Fruit fly (Drosophila melanogaster) whole organism: ENCODE data around the gene pyd.

ENCODE experiments used
- CG8478 ChIP-seq: fragments of >200 bp; optimal IDR thresholded peaks from 2 replicates; lab custom pipeline; 2018; ENCODE audit warnings: inconsistent platforms
- EcR ChIP-seq, 2 experiments: fragments of >200 bp; optimal IDR thresholded peaks; 2 replicates each; lab custom pipeline; 2017; ENCODE audit warnings: missing biosample characterization in 2 of 2, missing genetic modification characterization in 2 of 2, missing genetic modification reagents in 2 of 2
- pan ChIP-seq: fragments of >200 bp; optimal IDR thresholded peaks from 2 replicates; lab custom pipeline; 2017
- psq ChIP-seq: fragments of >200 bp; optimal IDR thresholded peaks from 2 replicates; lab custom pipeline; 2017
- usp ChIP-seq: fragments of >200 bp; optimal IDR thresholded peaks from 2 replicates; lab custom pipeline; 2017; ENCODE audit warnings: missing biosample characterization, missing genetic modification characterization, mixed read lengths

DNA sequence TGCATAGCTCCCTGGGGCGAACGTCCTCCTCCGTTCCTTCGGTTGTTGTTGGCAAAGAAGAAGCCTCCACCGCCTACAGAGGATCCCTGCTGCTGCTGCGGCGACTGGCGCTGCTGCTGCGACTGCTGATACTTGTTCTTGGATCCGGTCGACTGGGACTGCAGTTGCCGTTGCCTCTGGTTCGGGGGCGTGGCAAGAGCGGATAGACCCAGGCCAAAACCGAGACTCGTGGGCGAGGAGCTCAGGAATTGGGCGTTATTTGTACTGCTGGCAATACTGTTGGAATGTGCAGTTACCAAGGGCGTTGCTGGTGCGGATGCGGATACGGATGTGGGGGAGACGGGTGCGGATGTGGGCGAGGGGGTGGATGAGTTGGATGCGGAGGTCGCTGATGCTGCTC is 113.5 kb downstream of the pyd start:
- TF ChIP-seq psq (lab: Kevin White, UChicago), result no peak
- TF ChIP-seq usp (GFP tag; lab: Kevin White, UChicago), result no peak
- TF ChIP-seq pan (lab: Kevin White, UChicago), result no peak
- TF ChIP-seq EcR (GFP tag; optimal IDR thresholded peaks at IDR 0.05; lab: Kevin White, UChicago), result no peak
- no peak for TF ChIP-seq CG8478 (lab: Kevin White, UChicago)
